Worm (Caenorhabditis elegans): ENCODE measurements around the gene tkt-1.

DNA sequence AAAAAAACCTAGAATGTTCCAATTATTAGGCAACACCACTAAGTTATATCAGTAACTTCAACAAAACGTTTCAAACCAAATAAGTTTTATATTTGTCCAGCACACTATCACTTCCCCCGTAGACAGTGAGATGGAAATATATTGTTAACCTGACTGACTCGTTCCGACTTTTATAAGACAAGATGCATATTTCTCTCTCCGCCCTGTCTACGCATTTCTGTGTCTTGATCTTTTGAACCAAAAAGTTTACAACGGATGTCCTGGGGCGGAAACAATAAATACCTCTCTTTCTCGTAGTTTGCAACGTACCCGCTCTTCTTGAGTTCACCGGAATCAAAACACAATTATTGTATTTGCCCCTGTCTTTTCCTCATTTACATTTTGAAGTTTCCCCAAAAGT, 7.8 kb downstream of the tkt-1 start:
- TF ChIP-seq him-1 (tag; optimal IDR thresholded peaks at IDR 0.05) (no peak), W03F9.2 (tag; optimal IDR thresholded peaks at IDR 0.05) (no peak)
